Fruit fly (Drosophila melanogaster) whole organism, embryonic: ENCODE measurements around the gene CG10510.

Experiments
- Antp ChIP-seq: fragments of 200-800 bp; sonication (Bioruptor generic); optimal IDR thresholded peaks from 3 replicates; lab custom pipeline; 2016; ENCODE audit warnings: missing biosample characterization, missing genetic modification characterization
- C15 ChIP-seq: fragments of 200-800 bp; sonication (Bioruptor generic); IDR thresholded peaks from 3 replicates; pipeline ENCODE4 v1.3.6; 2022; ENCODE audit warnings: missing biosample characterization, missing genetic modification characterization
- CG10366 ChIP-seq: fragments of 200-800 bp; sonication (Bioruptor generic); IDR thresholded peaks from 2 replicates; pipeline ENCODE4 v1.3.6; 2022; ENCODE audit warnings: missing biosample characterization, missing genetic modification characterization
- CG10431 ChIP-seq: fragments of 200-800 bp; sonication (Bioruptor generic); optimal IDR thresholded peaks from 3 replicates; lab custom pipeline; 2018; ENCODE audit warnings: missing biosample characterization, mild to moderate bottlenecking, missing genetic modification characterization
- CG11093 ChIP-seq: fragments of 200-800 bp; sonication (Bioruptor generic); IDR thresholded peaks from 3 replicates; pipeline ENCODE4 v1.3.6; 2022; ENCODE audit warnings: missing biosample characterization, missing genetic modification characterization
- CG12769 ChIP-seq: fragments of 200-800 bp; sonication (Bioruptor generic); optimal IDR thresholded peaks from 2 replicates; lab custom pipeline; 2019; ENCODE audit warnings: missing biosample characterization, mild to moderate bottlenecking, missing genetic modification characterization, moderate library complexity
- CG12942 ChIP-seq: fragments of 200-800 bp; sonication (Bioruptor generic); optimal IDR thresholded peaks from 3 replicates; lab custom pipeline; 2016; ENCODE audit warnings: missing biosample characterization, missing genetic modification characterization
- CG14710 ChIP-seq: fragments of 200-800 bp; sonication (Bioruptor generic); optimal IDR thresholded peaks from 3 replicates; lab custom pipeline; 2019; ENCODE audit warnings: missing biosample characterization, mild to moderate bottlenecking, missing genetic modification characterization, moderate library complexity
- CG16813 ChIP-seq: fragments of 200-800 bp; sonication (Bioruptor generic); IDR thresholded peaks from 3 replicates; pipeline ENCODE4 v1.3.6; 2022; ENCODE audit warnings: missing biosample characterization, missing genetic modification characterization; ENCODE audit not compliant: partially characterized antibody
- CG16815 ChIP-seq: fragments of 200-800 bp; sonication (Bioruptor generic); optimal IDR thresholded peaks from 3 replicates; lab custom pipeline; 2017; ENCODE audit warnings: missing biosample characterization, mild to moderate bottlenecking, missing genetic modification characterization
- CG16863 ChIP-seq: fragments of 200-800 bp; sonication (Bioruptor generic); optimal IDR thresholded peaks from 3 replicates; lab custom pipeline; 2016; ENCODE audit warnings: missing biosample characterization, missing genetic modification characterization
- CG17361 ChIP-seq: fragments of 200-800 bp; sonication (Bioruptor generic); IDR thresholded peaks from 3 replicates; pipeline ENCODE4 v1.3.6; 2022; ENCODE audit warnings: missing biosample characterization, missing genetic modification characterization
- CG18262 ChIP-seq: fragments of 200-800 bp; optimal IDR thresholded peaks from 3 replicates; lab custom pipeline; 2019; ENCODE audit warnings: missing biosample characterization, mild to moderate bottlenecking, missing genetic modification characterization, moderate library complexity
- CG2116 ChIP-seq: fragments of 200-800 bp; sonication (Bioruptor generic); optimal IDR thresholded peaks from 3 replicates; lab custom pipeline; 2018; ENCODE audit warnings: missing biosample characterization, mild to moderate bottlenecking, missing genetic modification characterization
- CG2120 ChIP-seq: fragments of 200-800 bp; sonication (Bioruptor generic); optimal IDR thresholded peaks from 3 replicates; lab custom pipeline; 2016; ENCODE audit warnings: missing biosample characterization, missing genetic modification characterization
- CG2678 ChIP-seq: fragments of 200-800 bp; sonication (Bioruptor generic); optimal IDR thresholded peaks from 3 replicates; lab custom pipeline; 2019; ENCODE audit warnings: missing biosample characterization, mild to moderate bottlenecking, missing genetic modification characterization, moderate library complexity
- CG3995 ChIP-seq: fragments of 200-800 bp; sonication (Bioruptor generic); optimal IDR thresholded peaks from 3 replicates; lab custom pipeline; 2016; ENCODE audit warnings: missing biosample characterization, missing genetic modification characterization
- CG6683 ChIP-seq: fragments of 200-800 bp; sonication (Bioruptor generic); optimal IDR thresholded peaks from 2 replicates; lab custom pipeline; 2017; ENCODE audit warnings: missing biosample characterization, mild to moderate bottlenecking, missing genetic modification characterization, missing genetic modification reagents
- CG7372 ChIP-seq: fragments of 200-800 bp; sonication (Bioruptor generic); IDR thresholded peaks from 2 replicates; pipeline ENCODE4 v1.3.6; 2022; ENCODE audit warnings: missing biosample characterization, missing genetic modification characterization
- CG7839 ChIP-seq: fragments of 200-800 bp; sonication (Bioruptor generic); optimal IDR thresholded peaks from 3 replicates; lab custom pipeline; 2018; ENCODE audit warnings: missing biosample characterization, mild to moderate bottlenecking, missing genetic modification characterization, moderate library complexity
- CG9876 ChIP-seq: fragments of 200-800 bp; sonication (Bioruptor generic); optimal IDR thresholded peaks from 2 replicates; lab custom pipeline; 2016; ENCODE audit warnings: missing biosample characterization, missing genetic modification characterization
- CG9932 ChIP-seq: fragments of 200-800 bp; sonication (Bioruptor generic); IDR thresholded peaks from 2 replicates; pipeline ENCODE4 v1.3.6; 2022; ENCODE audit warnings: missing biosample characterization, missing genetic modification characterization
- CoRest ChIP-seq: fragments of 200-800 bp; sonication (Bioruptor generic); optimal IDR thresholded peaks from 3 replicates; lab custom pipeline; 2018; ENCODE audit warnings: missing biosample characterization, mild to moderate bottlenecking, missing genetic modification characterization, moderate library complexity
- Fer1 ChIP-seq: fragments of 200-800 bp; sonication (Bioruptor generic); optimal IDR thresholded peaks from 2 replicates; lab custom pipeline; 2017; ENCODE audit warnings: missing biosample characterization, mild to moderate bottlenecking, missing genetic modification characterization
- HHEX ChIP-seq: fragments of 200-800 bp; sonication (Bioruptor generic); optimal IDR thresholded peaks from 3 replicates; lab custom pipeline; 2017; ENCODE audit warnings: missing biosample characterization, mild to moderate bottlenecking, missing genetic modification characterization, missing genetic modification reagents
- Hmr ChIP-seq: fragments of 200-800 bp; sonication (Bioruptor generic); optimal IDR thresholded peaks from 3 replicates; lab custom pipeline; 2017; ENCODE audit warnings: mild to moderate bottlenecking, missing biosample characterization, missing genetic modification reagents, missing genetic modification characterization
- Hr51 ChIP-seq, 2 experiments: fragments of 200-800 bp; sonication (Bioruptor generic); optimal IDR thresholded peaks; 2 replicates in 1 of 2; 3 replicates in 1 of 2; lab custom pipeline; 2016 to 2018; ENCODE audit warnings: missing biosample characterization in 2 of 2, missing genetic modification characterization in 2 of 2, mild to moderate bottlenecking in 1 of 2, moderate library complexity in 1 of 2
- Hr78 ChIP-seq, 2 experiments: fragments of 200-800 bp in 1 of 2; fragments of >200 bp in 1 of 2; sonication (Bioruptor generic) in 1 of 2; optimal IDR thresholded peaks; 2 replicates each; lab custom pipeline; 2017 to 2019; ENCODE audit warnings: missing biosample characterization in 2 of 2, missing genetic modification characterization in 2 of 2, mild to moderate bottlenecking in 1 of 2, moderate library complexity in 1 of 2
- Side ChIP-seq: fragments of 200-800 bp; sonication (Bioruptor generic); optimal IDR thresholded peaks from 2 replicates; lab custom pipeline; 2016; ENCODE audit warnings: missing biosample characterization, missing genetic modification characterization
- Sox100B ChIP-seq: fragments of 200-800 bp; sonication (Bioruptor generic); optimal IDR thresholded peaks from 3 replicates; lab custom pipeline; 2018; ENCODE audit warnings: missing biosample characterization, mild to moderate bottlenecking, missing genetic modification characterization
- Spps ChIP-seq: fragments of 200-800 bp; sonication (Bioruptor generic); optimal IDR thresholded peaks from 2 replicates; lab custom pipeline; 2018; ENCODE audit warnings: missing biosample characterization, mild to moderate bottlenecking, missing genetic modification characterization
- Stat92E ChIP-seq, 3 experiments: fragments of >200 bp in 2 of 3; fragments of 200-800 bp in 1 of 3; sonication (Bioruptor generic) in 1 of 3; optimal IDR thresholded peaks; 2 replicates each; lab custom pipeline; 2017 to 2019; ENCODE audit warnings: missing biosample characterization in 3 of 3, missing genetic modification characterization in 3 of 3, mild to moderate bottlenecking in 1 of 3, moderate library complexity in 1 of 3
- Taf1 ChIP-seq: fragments of 200-800 bp; sonication (Bioruptor generic); IDR thresholded peaks from 2 replicates; pipeline ENCODE4 v1.3.6; 2022; ENCODE audit warnings: missing biosample characterization, missing genetic modification characterization
- Trl ChIP-seq, 3 experiments: fragments of >200 bp in 2 of 3; fragments of 200-800 bp in 1 of 3; sonication (Bioruptor generic) in 1 of 3; optimal IDR thresholded peaks; 2 replicates in 1 of 3; 3 replicates in 2 of 3; lab custom pipeline; 2016 to 2017; ENCODE audit warnings: missing biosample characterization in 1 of 3, missing genetic modification characterization in 1 of 3
- ab ChIP-seq: fragments of 200-800 bp; sonication (Bioruptor generic); optimal IDR thresholded peaks from 2 replicates; lab custom pipeline; 2016; ENCODE audit warnings: missing biosample characterization, missing genetic modification characterization
- chn ChIP-seq: fragments of 200-800 bp; sonication (Bioruptor generic); optimal IDR thresholded peaks from 2 replicates; lab custom pipeline; 2016; ENCODE audit warnings: missing biosample characterization, missing genetic modification characterization
- ci ChIP-seq: fragments of 200-800 bp; sonication (Bioruptor generic); IDR thresholded peaks from 3 replicates; pipeline ENCODE4 v1.3.6; 2022; ENCODE audit warnings: missing biosample characterization, missing genetic modification characterization
- ems ChIP-seq: fragments of 200-800 bp; sonication (Bioruptor generic); optimal IDR thresholded peaks from 3 replicates; lab custom pipeline; 2016; ENCODE audit warnings: missing biosample characterization, missing genetic modification characterization
- fu2 ChIP-seq: fragments of 200-800 bp; sonication (Bioruptor generic); optimal IDR thresholded peaks from 2 replicates; lab custom pipeline; 2016; ENCODE audit warnings: missing biosample characterization, missing genetic modification characterization
- kay ChIP-seq: fragments of 200-800 bp; sonication (Bioruptor generic); optimal IDR thresholded peaks from 2 replicates; lab custom pipeline; 2016; ENCODE audit warnings: missing biosample characterization, missing genetic modification characterization
- lab ChIP-seq: fragments of 200-800 bp; sonication (Bioruptor generic); optimal IDR thresholded peaks from 3 replicates; lab custom pipeline; 2017; ENCODE audit warnings: missing biosample characterization, missing genetic modification characterization, mild to moderate bottlenecking, moderate library complexity, missing genetic modification reagents
- maf-S ChIP-seq: fragments of 200-800 bp; sonication (Bioruptor generic); optimal IDR thresholded peaks from 2 replicates; lab custom pipeline; 2016; ENCODE audit warnings: missing biosample characterization, missing genetic modification characterization
- org-1 ChIP-seq: fragments of 200-800 bp; sonication (Bioruptor generic); optimal IDR thresholded peaks from 2 replicates; lab custom pipeline; 2017; ENCODE audit warnings: missing biosample characterization, missing genetic modification characterization
- seq ChIP-seq: fragments of 200-800 bp; sonication (Bioruptor generic); IDR thresholded peaks from 2 replicates; pipeline ENCODE4 v1.3.6; 2022; ENCODE audit warnings: missing biosample characterization, missing genetic modification characterization
- slou ChIP-seq: fragments of 200-800 bp; sonication (Bioruptor generic); optimal IDR thresholded peaks from 3 replicates; lab custom pipeline; 2016; ENCODE audit warnings: missing biosample characterization, missing genetic modification characterization
- slp2 ChIP-seq: fragments of 200-800 bp; sonication (Bioruptor generic); optimal IDR thresholded peaks from 2 replicates; lab custom pipeline; 2016; ENCODE audit warnings: missing biosample characterization, missing genetic modification characterization
- ssp ChIP-seq: fragments of 200-800 bp; sonication (Bioruptor generic); IDR thresholded peaks from 2 replicates; pipeline ENCODE4 v1.3.6; 2022; ENCODE audit warnings: missing biosample characterization, missing genetic modification characterization
- tll ChIP-seq, 2 experiments: fragments of 200-800 bp in 1 of 2; fragments of >200 bp in 1 of 2; sonication (Bioruptor generic) in 1 of 2; optimal IDR thresholded peaks; 2 replicates each; lab custom pipeline; 2017 to 2019; ENCODE audit warnings: missing biosample characterization in 2 of 2, missing genetic modification characterization in 2 of 2, mild to moderate bottlenecking in 1 of 2, moderate library complexity in 1 of 2
- usp ChIP-seq: fragments of >200 bp; optimal IDR thresholded peaks from 2 replicates; lab custom pipeline; 2017; ENCODE audit warnings: missing biosample characterization, missing genetic modification characterization

Gene CG10510

DNA sequence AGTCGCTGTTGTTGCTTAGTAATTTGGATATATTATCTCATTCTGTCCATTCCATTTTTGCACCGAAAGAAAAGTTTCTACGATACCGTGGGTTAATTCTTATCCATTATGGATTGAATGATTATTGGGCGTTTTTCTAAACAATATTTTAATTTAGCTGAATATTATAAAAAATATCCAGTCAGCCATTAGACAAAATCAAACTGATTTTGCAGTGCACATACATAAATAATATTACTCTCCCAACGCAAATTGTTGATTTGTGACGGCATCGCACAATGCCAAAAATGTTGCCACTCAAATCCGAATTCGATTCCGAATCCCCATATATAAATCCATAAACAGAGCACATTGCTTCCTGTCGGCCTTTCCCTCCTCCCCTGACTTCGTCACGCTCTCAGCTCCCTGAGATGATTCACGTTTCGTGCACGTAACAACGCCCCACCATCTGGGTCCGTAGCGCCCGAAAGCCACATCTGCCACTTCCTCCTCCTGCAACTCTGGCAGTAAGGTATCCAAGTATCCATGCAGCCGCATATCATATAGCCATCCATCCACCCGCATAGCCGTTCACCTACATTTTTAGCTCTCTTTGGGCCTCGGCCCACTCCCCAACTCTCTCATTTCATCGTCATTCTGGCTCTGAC, 32.8 kb downstream of the CG10510 start (continued):
- TF ChIP-seq Trl (optimal IDR thresholded peaks at IDR 0.05; lab: Kevin White, UChicago) (peak in 1 of 2 experiments; percentile 23), Trl (GFP tag; optimal IDR thresholded peaks at IDR 0.05; lab: Kevin White, UChicago) (peak; percentile 10), Spps (tag; lab: Kevin White, UChicago) (no peak), Fer1 (GFP tag; lab: Kevin White, UChicago) (peak; percentile 67), slou (GFP tag; lab: Kevin White, UChicago) (peak; percentile 45), CG12942 (GFP tag; lab: Kevin White, UChicago) (peak; percentile 33), ab (GFP tag; lab: Kevin White, UChicago) (no peak), CG12769 (tag; lab: Kevin White, UChicago) (no peak), seq (GFP tag; lab: Robert Waterston, UW) (peak; percentile 74), CG14710 (tag; lab: Kevin White, UChicago) (no peak), Hmr (GFP tag; lab: Kevin White, UChicago) (peak; percentile 87), CG11093 (no peak), CG6683 (GFP tag; lab: Kevin White, UChicago) (peak; percentile 36), usp (GFP tag; lab: Kevin White, UChicago) (no peak), CG10366 (GFP tag; lab: Robert Waterston, UW) (peak; percentile 66), CG9876 (GFP tag; lab: Kevin White, UChicago) (no peak), CG18262 (tag; lab: Kevin White, UChicago) (no peak), org-1 (GFP tag; lab: Kevin White, UChicago) (peak; percentile 32), CG2678 (tag; lab: Kevin White, UChicago) (peak; percentile 81), C15 (GFP tag; lab: Robert Waterston, UW) (no peak), CG3995 (no peak), CG7372 (peak; percentile 52; the same call in 1 of the 2 replicates), Side (GFP tag; lab: Kevin White, UChicago) (no peak), lab (peak; percentile 86), maf-S (GFP tag; lab: Kevin White, UChicago) (peak; percentile 13), CG9932 (peak; percentile 88), Antp (GFP tag; lab: Kevin White, UChicago) (peak; percentile 31), Stat92E (GFP tag; optimal IDR thresholded peaks at IDR 0.05; lab: Kevin White, UChicago) (no peak), CG17361 (GFP tag; lab: Robert Waterston, UW) (no peak), CG10431 (no peak), CG16813 (no peak), slp2 (GFP tag; lab: Kevin White, UChicago) (no peak), Sox100B (GFP tag; lab: Kevin White, UChicago) (no peak), CG16863 (GFP tag; lab: Kevin White, UChicago) (peak; percentile 7), CG7839 (tag; lab: Kevin White, UChicago) (peak; percentile 81), CoRest (tag; lab: Kevin White, UChicago) (no peak), kay (peak; percentile 56), chn (GFP tag; lab: Kevin White, UChicago) (no peak), ci (peak; percentile 52; the same call in 2 of the 3 replicates), ems (GFP tag; lab: Kevin White, UChicago) (peak; percentile 47), Hr78 (GFP tag; optimal IDR thresholded peaks at IDR 0.05; lab: Kevin White, UChicago) (no peak), HHEX (GFP tag; lab: Kevin White, UChicago) (peak; percentile 66), Taf1 (GFP tag; lab: Robert Waterston, UW) (peak; percentile 74), CG16815 (GFP tag; lab: Kevin White, UChicago) (peak; percentile 31), Hr51 (GFP tag; optimal IDR thresholded peaks at IDR 0.05; lab: Kevin White, UChicago) (peak in 1 of 2 experiments; percentile 73), tll (GFP tag; optimal IDR thresholded peaks at IDR 0.05; lab: Kevin White, UChicago) (no peak), CG2116 (GFP tag; lab: Kevin White, UChicago) (peak; percentile 36), ssp (GFP tag; lab: Robert Waterston, UW) (0 out of 2 replicates have a peak, but pooled peaks have one; percentile 17), fu2 (GFP tag; lab: Kevin White, UChicago) (peak; percentile 51), CG2120 (GFP tag; lab: Kevin White, UChicago) (peak; percentile 93)
